Worm (Caenorhabditis elegans): ENCODE measurements around the gene T05G5.5.

Gene T05G5.5

DNA sequence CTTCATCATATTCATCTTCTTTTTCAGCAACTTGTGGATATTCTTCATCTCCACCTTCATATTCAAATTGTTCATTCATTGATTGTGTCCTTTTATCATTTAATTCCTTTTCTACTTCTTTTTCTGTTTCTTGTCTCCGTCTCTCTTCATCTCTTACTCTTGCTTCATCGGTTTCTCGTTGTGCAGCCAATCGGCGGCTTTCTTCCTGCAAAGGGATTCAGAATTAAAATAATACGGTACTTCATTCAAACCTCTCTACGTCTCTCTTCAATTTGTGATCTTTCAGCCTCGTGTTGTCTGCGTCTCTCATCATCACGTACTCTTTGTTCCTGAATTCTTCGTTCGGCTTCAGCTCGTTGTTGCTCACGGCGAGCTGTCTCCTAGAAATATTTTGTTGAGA is 10.6 kb downstream of the T05G5.5 start:
- TF ChIP-seq syd-9 (tag; optimal IDR thresholded peaks at IDR 0.05): no peak
- TF ChIP-seq npax-4 (tag; optimal IDR thresholded peaks at IDR 0.05): no peak
- TF ChIP-seq nfya-1 (tag; optimal IDR thresholded peaks at IDR 0.05): peak; percentile 80
- no peak for TF ChIP-seq ceh-2 (tag; optimal IDR thresholded peaks at IDR 0.05)
- no peak for TF ChIP-seq Y22D7AL.16 (tag; optimal IDR thresholded peaks at IDR 0.05)
- TF ChIP-seq ceh-34 (tag; optimal IDR thresholded peaks at IDR 0.05): no peak
- no peak for TF ChIP-seq pqm-1 (tag; optimal IDR thresholded peaks at IDR 0.05)
- TF ChIP-seq dmd-4 (tag; optimal IDR thresholded peaks at IDR 0.05; ENCODE audit: borderline replicate concordance): no peak

DNA sequence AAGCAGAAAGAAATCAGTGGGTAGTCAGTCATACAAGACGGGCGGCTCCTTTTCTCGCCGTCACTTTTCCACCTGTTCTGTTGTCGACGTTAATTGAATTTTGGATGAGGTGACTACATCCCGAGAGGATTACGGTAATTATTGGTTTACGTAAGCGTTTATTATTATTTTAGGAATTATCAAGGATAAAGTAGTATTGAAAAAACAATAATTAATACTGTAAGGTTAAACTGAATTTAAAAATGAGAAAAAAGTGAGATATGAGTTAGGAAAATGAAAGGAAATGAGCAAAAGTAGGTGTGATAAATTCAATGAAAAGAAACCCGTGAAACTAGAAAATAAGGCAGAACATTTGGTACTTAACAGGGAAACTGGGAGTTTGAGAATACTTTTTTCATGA is 12.3 kb downstream of the T05G5.5 start, which contains the start of gene hlh-4:
Gene hlh-4, minus strand, starts transcription at position 101 of the 400 bp plus-strand sequence.
- TF ChIP-seq madf-2 (tag; optimal IDR thresholded peaks at IDR 0.05): no peak
- TF ChIP-seq fkh-10 (GFP tag; optimal IDR thresholded peaks at IDR 0.05): no peak
- TF ChIP-seq pros-1 (tag; optimal IDR thresholded peaks at IDR 0.05): no peak
- TF ChIP-seq nfya-1 (tag; optimal IDR thresholded peaks at IDR 0.05): no peak
- TF ChIP-seq hlh-30 (tag; optimal IDR thresholded peaks at IDR 0.05; ENCODE audit: insufficient read depth): no peak
- no peak for TF ChIP-seq T23F11.4 (GFP tag; optimal IDR thresholded peaks at IDR 0.05)
- no peak for TF ChIP-seq ceh-9 (tag; optimal IDR thresholded peaks at IDR 0.05)

DNA sequence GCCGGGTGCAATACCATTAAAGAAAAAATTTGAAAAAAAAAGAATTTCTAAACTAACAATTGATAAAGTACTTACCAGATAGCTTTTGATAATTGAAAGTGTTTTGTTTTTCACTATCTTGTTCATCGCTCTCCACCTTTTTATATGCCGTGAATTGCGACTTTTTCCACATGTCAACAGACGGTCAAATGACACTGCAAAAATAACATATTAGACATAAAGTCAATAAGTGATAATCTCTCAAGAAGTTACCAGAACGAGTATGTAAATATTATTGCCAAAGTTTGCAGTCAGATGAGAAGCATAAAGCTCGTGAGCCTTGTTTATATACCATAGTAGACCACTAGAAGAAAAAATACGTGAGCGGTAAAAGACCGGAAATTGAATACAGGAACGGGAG is 15.4 kb downstream of the T05G5.5 start, which contains the start of gene dao-6:
Gene dao-6, minus strand, starts transcription at position 345 of the 400 bp plus-strand sequence.
- TF ChIP-seq sox-4 (tag; optimal IDR thresholded peaks at IDR 0.05) (no peak), che-1 (tag; optimal IDR thresholded peaks at IDR 0.05) (no peak), Y22D7AL.16 (tag; optimal IDR thresholded peaks at IDR 0.05) (no peak), gmeb-2 (tag; optimal IDR thresholded peaks at IDR 0.05) (no peak), hlh-6 (tag; optimal IDR thresholded peaks at IDR 0.05) (no peak), K02D7.2 (tag; optimal IDR thresholded peaks at IDR 0.05) (no peak), ama-1 (optimal IDR thresholded peaks at IDR 0.05) (no peak), F13H6.1 (tag; optimal IDR thresholded peaks at IDR 0.05) (no peak), elt-2 (tag; optimal IDR thresholded peaks at IDR 0.05) (no peak), dmd-4 (tag; optimal IDR thresholded peaks at IDR 0.05; ENCODE audit: borderline replicate concordance) (no peak), elt-4 (tag; optimal IDR thresholded peaks at IDR 0.05) (no peak), pag-3 (tag; optimal IDR thresholded peaks at IDR 0.05; ENCODE audit: borderline replicate concordance) (no peak), ttx-3 (tag; optimal IDR thresholded peaks at IDR 0.05) (no peak), hlh-8 (tag; optimal IDR thresholded peaks at IDR 0.05) (no peak), C08G9.2 (tag; optimal IDR thresholded peaks at IDR 0.05) (no peak), ceh-2 (tag; optimal IDR thresholded peaks at IDR 0.05) (no peak), tbx-2 (tag; optimal IDR thresholded peaks at IDR 0.05) (no peak)

DNA sequence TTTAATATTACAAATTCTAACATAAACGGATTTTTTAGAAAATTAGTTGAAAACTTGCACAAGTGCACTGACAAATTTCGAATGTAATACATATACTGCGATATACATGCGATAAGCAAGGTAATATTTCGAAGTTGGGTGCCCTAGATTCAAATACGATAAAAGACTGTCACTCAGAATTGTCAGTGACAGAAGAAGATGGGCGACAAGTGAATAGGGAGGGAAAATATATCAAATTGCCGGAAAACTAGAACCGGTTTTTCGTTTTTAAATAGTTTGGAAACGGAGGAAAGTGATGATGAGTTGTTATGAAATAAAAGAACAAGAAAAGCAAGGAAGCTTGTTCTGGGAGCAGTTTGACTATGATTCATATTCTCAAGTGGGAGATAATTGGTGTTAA is 17.2 kb downstream of the T05G5.5 start:
- no peak for TF ChIP-seq pax-1 (tag; optimal IDR thresholded peaks at IDR 0.05)
- no peak for TF ChIP-seq mec-3 (tag; optimal IDR thresholded peaks at IDR 0.05; ENCODE audit: borderline replicate concordance)
- no peak for TF ChIP-seq hlh-8 (tag; optimal IDR thresholded peaks at IDR 0.05)
- no peak for TF ChIP-seq pqm-1 (tag; optimal IDR thresholded peaks at IDR 0.05)
- no peak for TF ChIP-seq ets-4 (tag; optimal IDR thresholded peaks at IDR 0.05)
- no peak for TF ChIP-seq unc-42 (tag; optimal IDR thresholded peaks at IDR 0.05)
- no peak for TF ChIP-seq pha-4 (tag; optimal IDR thresholded peaks at IDR 0.05)
- TF ChIP-seq ceh-31 (tag; optimal IDR thresholded peaks at IDR 0.05): no peak
- TF ChIP-seq odd-2 (tag; optimal IDR thresholded peaks at IDR 0.05): no peak
- no peak for TF ChIP-seq ttx-3 (tag; optimal IDR thresholded peaks at IDR 0.05)
- TF ChIP-seq ama-1 (optimal IDR thresholded peaks at IDR 0.05): no peak
- no peak for TF ChIP-seq fkh-6 (tag; optimal IDR thresholded peaks at IDR 0.05)
- no peak for TF ChIP-seq ceh-22 (tag; optimal IDR thresholded peaks at IDR 0.05)
- no peak for TF ChIP-seq ceh-2 (tag; optimal IDR thresholded peaks at IDR 0.05)
- TF ChIP-seq sox-4 (tag; optimal IDR thresholded peaks at IDR 0.05): no peak
- no peak for TF ChIP-seq dmd-4 (tag; optimal IDR thresholded peaks at IDR 0.05; ENCODE audit: borderline replicate concordance)
- no peak for TF ChIP-seq ceh-18 (tag; optimal IDR thresholded peaks at IDR 0.05)

All from whole organism, late embryonic.